Worm (Caenorhabditis elegans): ENCODE measurements around the gene str-74.
A peak's percentile ranks its signal among the peaks of the same experiment; 100 is the strongest.

The str-74 gene

ce11 chrX:10228094-10228746 is 12.6 kb downstream of the str-74 start, which contains the start of gene C14H10.3:
Gene C14H10.3 (minus strand): TSS chrX:10228137.
- TF ChIP-seq F37D6.2 (tag; optimal IDR thresholded peaks at IDR 0.05) (no peak), dve-1 (tag; optimal IDR thresholded peaks at IDR 0.05; ENCODE audit: insufficient read depth) (peak; percentile 13), aha-1 (tag) (peak; percentile 83), daf-16 (GFP tag; optimal IDR thresholded peaks at IDR 0.05) (no peak), daf-16 (tag; optimal IDR thresholded peaks at IDR 0.05) (peak; percentile 65), unc-62 (GFP tag; optimal IDR thresholded peaks at IDR 0.05 in 1 of 2) (peak in 1 of 2 experiments; percentile 28), unc-62 (tag; optimal IDR thresholded peaks at IDR 0.05) (no peak), set-16 (GFP tag; IDR thresholded peaks at IDR 0.05) (no peak), nhr-28 (tag; optimal IDR thresholded peaks at IDR 0.05) (peak; percentile 24)

- TF ChIP-seq mdt-29 (GFP tag; IDR thresholded peaks at IDR 0.05) (no peak), daf-19 (GFP tag; conservative IDR thresholded peaks at IDR 0.05) (no peak), Y75B8A.6 (GFP tag; IDR thresholded peaks at IDR 0.05) (no peak)
Measured at ce11 chrX:10227217-10227616, 13.6 kb downstream of the str-74 start.

ce11 chrX:10225845-10226244 is 15.0 kb downstream of the str-74 start:
- no peak for TF ChIP-seq gei-8 (GFP tag; optimal IDR thresholded peaks at IDR 0.05)
- peak; percentile 68 for TF ChIP-seq fkh-10 (GFP tag; optimal IDR thresholded peaks at IDR 0.05)
- no peak for TF ChIP-seq daf-16 (GFP tag; optimal IDR thresholded peaks at IDR 0.05)
- TF ChIP-seq daf-16 (tag; optimal IDR thresholded peaks at IDR 0.05), result no peak
- no peak for TF ChIP-seq nhr-28 (tag; optimal IDR thresholded peaks at IDR 0.05)
- no peak for TF ChIP-seq aly-2 (tag; optimal IDR thresholded peaks at IDR 0.05)
- TF ChIP-seq nhr-10 (tag; optimal IDR thresholded peaks at IDR 0.05), result no peak

- TF ChIP-seq mes-2 (tag; optimal IDR thresholded peaks at IDR 0.05; ENCODE audit: poor library complexity, severe bottlenecking) (no peak), dmd-9 (GFP tag; IDR thresholded peaks at IDR 0.05) (no peak), Y5F2A.4 (GFP tag; optimal IDR thresholded peaks at IDR 0.05) (no peak), nhr-76 (tag; optimal IDR thresholded peaks at IDR 0.05) (no peak), dmd-8 (GFP tag; IDR thresholded peaks at IDR 0.05) (no peak), ceh-28 (tag; optimal IDR thresholded peaks at IDR 0.05) (no peak), set-16 (GFP tag; IDR thresholded peaks at IDR 0.05) (peak; percentile 41), ceh-32 (tag; optimal IDR thresholded peaks at IDR 0.05; ENCODE audit: poor library complexity) (no peak), zfp-2 (tag; optimal IDR thresholded peaks at IDR 0.05) (no peak), mdt-29 (GFP tag; IDR thresholded peaks at IDR 0.05) (no peak), tag-97 (GFP tag; IDR thresholded peaks at IDR 0.05) (peak; percentile 70; the same call in 1 of the 2 replicates), lin-39 (tag; optimal IDR thresholded peaks at IDR 0.05) (no peak), nhr-28 (tag; optimal IDR thresholded peaks at IDR 0.05) (no peak), egl-43 (GFP tag; IDR thresholded peaks at IDR 0.05) (peak; percentile 22; the same call in 1 of the 2 replicates), ceh-82 (tag; optimal IDR thresholded peaks at IDR 0.05) (no peak), nhr-25 (tag; optimal IDR thresholded peaks at IDR 0.05; ENCODE audit: borderline replicate concordance, insufficient read depth) (no peak), lin-38 (GFP tag; IDR thresholded peaks at IDR 0.05) (no peak), vab-7 (GFP tag; IDR thresholded peaks at IDR 0.05) (no peak)
Measured at ce11 chrX:10219184-10219705, 21.6 kb downstream of the str-74 start.

- TF ChIP-seq lsy-2 (tag; optimal IDR thresholded peaks at IDR 0.05) (peak in 1 of 2 experiments; percentile 42), lim-7 (GFP tag; IDR thresholded peaks at IDR 0.05) (no peak), rbr-2 (tag; optimal IDR thresholded peaks at IDR 0.05) (no peak), T20F7.1 (GFP tag; optimal IDR thresholded peaks at IDR 0.05) (peak; percentile 41), ctbp-1 (GFP tag; IDR thresholded peaks at IDR 0.05) (no peak), hlh-11 (tag; optimal IDR thresholded peaks at IDR 0.05) (peak; percentile 86), egl-43 (GFP tag; IDR thresholded peaks at IDR 0.05) (no peak), dve-1 (tag; optimal IDR thresholded peaks at IDR 0.05; ENCODE audit: insufficient read depth) (peak; percentile 91), ztf-7 (tag; optimal IDR thresholded peaks at IDR 0.05) (peak; percentile 20), hlh-30 (tag; optimal IDR thresholded peaks at IDR 0.05; ENCODE audit: insufficient read depth) (peak; percentile 91), Y5F2A.4 (GFP tag; optimal IDR thresholded peaks at IDR 0.05) (no peak), aha-1 (tag) (peak; percentile 8), Y75B8A.6 (GFP tag; IDR thresholded peaks at IDR 0.05) (no peak), nhr-42 (GFP tag; IDR thresholded peaks at IDR 0.05) (0 out of 2 replicates have a peak, but pooled peaks have one; percentile 1), pha-4 (GFP tag; IDR thresholded peaks at IDR 0.05) (no peak), pha-4 (tag; optimal IDR thresholded peaks at IDR 0.05) (no peak), Y105C5A.15 (GFP tag; IDR thresholded peaks at IDR 0.05) (no peak)
Measured at ce11 chrX:10218779-10219178, 22.1 kb downstream of the str-74 start, which contains the start of gene F44A6.5. Gene F44A6.5 (minus strand): TSS chrX:10218929.
